Fruit fly (Drosophila melanogaster): ENCODE data around the gene Ance-3.

- TF ChIP-seq Sin3A (optimal IDR thresholded peaks at IDR 0.05) = no peak
- TF ChIP-seq psq (optimal IDR thresholded peaks at IDR 0.05) = no peak
- no peak for TF ChIP-seq h (optimal IDR thresholded peaks at IDR 0.05)
- no peak for TF ChIP-seq ttk (optimal IDR thresholded peaks at IDR 0.05)
These were observed 46.9 kb upstream of the Ance-3 start for dm6 chr2L:13867653-13868052.
